Worm (Caenorhabditis elegans) whole organism, L1 larva: ENCODE measurements around the gene osm-10.
"Not testable (repeated sequence)": the region's sequence is repeated elsewhere in the genome, so short reads cannot be mapped to it uniquely, and the experiment has no call there.

Source experiments
- C16A3.4 ChIP-seq: fragments of 150-350 bp; optimal IDR thresholded peaks from 2 replicates; lab custom pipeline; 2014; ENCODE audit warnings: missing biosample characterization, missing genetic modification characterization
- F16B12.6 ChIP-seq: fragments of 150-350 bp; optimal IDR thresholded peaks from 2 replicates; lab custom pipeline; 2014; ENCODE audit warnings: missing biosample characterization, missing genetic modification characterization
- Y116A8C.19 ChIP-seq: sonication (generic microtip); optimal IDR thresholded peaks from 2 replicates; lab custom pipeline; 2016; ENCODE audit warnings: missing compliant biosample characterization, missing genetic modification characterization, borderline replicate concordance
- aha-1 ChIP-seq: fragments of 150-350 bp; optimal IDR thresholded peaks from 2 replicates; lab custom pipeline; 2014; ENCODE audit warnings: missing biosample characterization, missing genetic modification characterization
- alr-1 ChIP-seq: fragments of 200-800 bp; sonication (Bioruptor generic); optimal IDR thresholded peaks from 2 replicates; lab custom pipeline; 2018; ENCODE audit warnings: borderline replicate concordance, mild to moderate bottlenecking, missing genetic modification characterization, missing compliant biosample characterization
- ceh-63 ChIP-seq: fragments of 200-800 bp; sonication (Bioruptor generic); optimal IDR thresholded peaks from 2 replicates; lab custom pipeline; 2018; ENCODE audit warnings: mild to moderate bottlenecking, missing genetic modification characterization, missing compliant biosample characterization
- ceh-90 ChIP-seq: sonication (generic microtip); optimal IDR thresholded peaks from 2 replicates; lab custom pipeline; 2016; ENCODE audit warnings: missing genetic modification characterization, missing compliant biosample characterization
- dpl-1 ChIP-seq, 3 experiments: fragments of 150-350 bp in 2 of 3; sonication (generic microtip) in 1 of 3; optimal IDR thresholded peaks; 2 replicates each; lab custom pipeline; 2014 to 2017; ENCODE audit warnings: missing biosample characterization in 3 of 3, missing genetic modification characterization in 3 of 3, missing genetic modification reagents in 3 of 3
- dsc-1 ChIP-seq: sonication (generic microtip); optimal IDR thresholded peaks from 2 replicates; lab custom pipeline; 2016; ENCODE audit warnings: mild to moderate bottlenecking, missing genetic modification characterization, missing compliant biosample characterization
- efl-1 ChIP-seq, 4 experiments: fragments of 150-350 bp; optimal IDR thresholded peaks in 3 of 4; peaks in 1 of 4; 1 replicate in 1 of 4; 2 replicates in 3 of 4; lab custom pipeline; 2014; ENCODE audit warnings: missing biosample characterization in 2 of 4, missing genetic modification characterization in 2 of 4, missing genetic modification reagents in 2 of 4
- efl-3 ChIP-seq: fragments of 200-800 bp; sonication (Bioruptor generic); optimal IDR thresholded peaks from 2 replicates; lab custom pipeline; 2018; ENCODE audit warnings: mild to moderate bottlenecking, missing genetic modification characterization, missing compliant biosample characterization
- egl-13 ChIP-seq: sonication (generic microtip); optimal IDR thresholded peaks from 2 replicates; lab custom pipeline; 2016; ENCODE audit warnings: missing genotype, missing genetic modification reagents, missing genetic modification characterization, missing compliant biosample characterization
- egl-27 ChIP-seq, 2 experiments: fragments of 150-350 bp in 1 of 2; sonication (generic microtip); optimal IDR thresholded peaks; 3 replicates each; lab custom pipeline; 2017 to 2018; ENCODE audit warnings: missing biosample characterization in 2 of 2, missing genetic modification characterization in 2 of 2, missing genetic modification reagents in 2 of 2
- elt-3 ChIP-seq, 6 experiments: fragments of 150-350 bp in 1 of 6; sonication (generic microtip); optimal IDR thresholded peaks; 2 replicates each; lab custom pipeline; 2017 to 2018; ENCODE audit warnings: missing biosample characterization in 6 of 6, missing genetic modification characterization in 6 of 6, inconsistent platforms in 1 of 6
- fkh-4 ChIP-seq: sonication (generic microtip); optimal IDR thresholded peaks from 2 replicates; lab custom pipeline; 2016; ENCODE audit warnings: missing compliant biosample characterization, missing genetic modification characterization, borderline replicate concordance
- fkh-8 ChIP-seq: sonication (generic microtip); optimal IDR thresholded peaks from 2 replicates; lab custom pipeline; 2016; ENCODE audit warnings: mild to moderate bottlenecking, missing genetic modification characterization, missing compliant biosample characterization
- hlh-4 ChIP-seq: sonication (generic microtip); optimal IDR thresholded peaks from 2 replicates; lab custom pipeline; 2016; ENCODE audit warnings: mild to moderate bottlenecking, missing genetic modification characterization, missing compliant biosample characterization
- hpl-2 ChIP-seq: fragments of 150-350 bp; optimal IDR thresholded peaks from 2 replicates; lab custom pipeline; 2014; ENCODE audit warnings: missing biosample characterization, missing genetic modification reagents, missing genetic modification characterization
- jun-1 ChIP-seq: fragments of 150-350 bp; optimal IDR thresholded peaks from 2 replicates; lab custom pipeline; 2014; ENCODE audit warnings: missing biosample characterization, missing genetic modification reagents, missing genetic modification characterization
- lin-13 ChIP-seq: fragments of 150-350 bp; optimal IDR thresholded peaks from 2 replicates; lab custom pipeline; 2014; ENCODE audit warnings: missing biosample characterization, missing genetic modification reagents, missing genetic modification characterization
- lin-35 ChIP-seq, 2 experiments: fragments of 150-350 bp; optimal IDR thresholded peaks; 2 replicates each; lab custom pipeline; 2014; ENCODE audit warnings: missing biosample characterization in 2 of 2, missing genetic modification characterization in 2 of 2, missing genetic modification reagents in 2 of 2
- mef-2 ChIP-seq: fragments of 150-350 bp; optimal IDR thresholded peaks from 2 replicates; lab custom pipeline; 2014; ENCODE audit warnings: missing biosample characterization, missing genetic modification characterization
- nhr-20 ChIP-seq: sonication (generic microtip); optimal IDR thresholded peaks from 2 replicates; lab custom pipeline; 2016; ENCODE audit warnings: mild to moderate bottlenecking, missing genetic modification characterization, missing compliant biosample characterization
- nhr-237 ChIP-seq: fragments of 150-350 bp; optimal IDR thresholded peaks from 2 replicates; lab custom pipeline; 2014; ENCODE audit warnings: missing biosample characterization, missing genetic modification characterization
- nhr-28 ChIP-seq: fragments of 150-350 bp; optimal IDR thresholded peaks from 2 replicates; lab custom pipeline; 2014; ENCODE audit warnings: missing biosample characterization, missing genetic modification characterization
- nhr-47 ChIP-seq: sonication (generic microtip); optimal IDR thresholded peaks from 2 replicates; lab custom pipeline; 2016; ENCODE audit warnings: mild to moderate bottlenecking, missing genetic modification characterization, moderate library complexity, missing compliant biosample characterization
- nhr-76 ChIP-seq: sonication (generic microtip); optimal IDR thresholded peaks from 2 replicates; lab custom pipeline; 2017; ENCODE audit warnings: missing biosample characterization, missing genetic modification characterization
- nhr-85 ChIP-seq: sonication (generic microtip); peaks from one replicate; lab custom pipeline; 2016; ENCODE audit warnings: missing genetic modification characterization, inconsistent platforms, missing compliant biosample characterization
- rnt-1 ChIP-seq: sonication (generic microtip); optimal IDR thresholded peaks from 2 replicates; lab custom pipeline; 2016; ENCODE audit warnings: mild to moderate bottlenecking, missing genetic modification characterization, moderate library complexity, missing compliant biosample characterization
- sup-37 ChIP-seq: fragments of 200-800 bp; sonication (Bioruptor generic); optimal IDR thresholded peaks from 2 replicates; lab custom pipeline; 2018; ENCODE audit warnings: mild to moderate bottlenecking, missing genetic modification characterization, missing compliant biosample characterization
- tbx-2 ChIP-seq: sonication (generic microtip); optimal IDR thresholded peaks from 2 replicates; lab custom pipeline; 2016; ENCODE audit warnings: missing genetic modification characterization, missing compliant biosample characterization
- unc-30 ChIP-seq: sonication (generic microtip); optimal IDR thresholded peaks from 2 replicates; lab custom pipeline; 2017; ENCODE audit warnings: missing biosample characterization, missing genetic modification characterization
- unc-62 ChIP-seq: fragments of 150-350 bp; optimal IDR thresholded peaks from 2 replicates; lab custom pipeline; 2014; ENCODE audit warnings: missing biosample characterization, missing genetic modification reagents, missing genetic modification characterization
- unc-86 ChIP-seq: sonication (generic microtip); optimal IDR thresholded peaks from 2 replicates; lab custom pipeline; 2016; ENCODE audit warnings: missing genetic modification characterization, missing compliant biosample characterization
- xbp-1 ChIP-seq: sonication (generic microtip); optimal IDR thresholded peaks from 2 replicates; lab custom pipeline; 2016; ENCODE audit warnings: missing genetic modification characterization, missing compliant biosample characterization
- zip-4 ChIP-seq: fragments of 200-800 bp; sonication (Bioruptor generic); optimal IDR thresholded peaks from 2 replicates; lab custom pipeline; 2018; ENCODE audit warnings: mild to moderate bottlenecking, missing genetic modification characterization, moderate library complexity, missing compliant biosample characterization
- ztf-11 ChIP-seq, 2 experiments: sonication (generic microtip); optimal IDR thresholded peaks; 2 replicates each; lab custom pipeline; 2016 to 2017; ENCODE audit warnings: missing genetic modification characterization in 2 of 2, missing biosample characterization in 1 of 2, missing compliant biosample characterization in 1 of 2
- ztf-4 ChIP-seq: fragments of 150-350 bp; optimal IDR thresholded peaks from 2 replicates; lab custom pipeline; 2014; ENCODE audit warnings: missing biosample characterization, missing genetic modification characterization

The osm-10 gene

DNA sequence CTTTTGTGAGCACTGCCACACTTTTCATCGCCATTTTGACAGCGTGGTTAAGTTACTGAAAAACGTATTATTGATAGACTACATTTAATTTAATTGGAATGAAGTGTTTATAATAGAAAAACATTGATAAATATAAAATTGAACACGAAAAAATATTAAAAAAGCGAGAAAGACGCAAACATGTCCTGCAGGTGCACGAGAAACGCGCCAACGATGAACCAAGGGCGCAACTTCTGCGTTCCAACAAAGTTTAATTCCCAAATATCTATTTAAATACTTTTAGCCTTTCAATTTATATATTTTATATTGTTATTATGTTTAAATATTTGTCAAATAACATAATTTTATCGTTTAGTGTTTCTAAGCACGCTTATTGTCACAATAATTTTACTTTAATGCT is 8.9 kb upstream of the osm-10 start, which contains the start of gene ndus-8 (continued):
- TF ChIP-seq mef-2 (tag; lab: Kevin White, UChicago) (no peak), egl-13 (peak; percentile 18), unc-86 (peak; percentile 56), ztf-4 (tag; lab: Kevin White, UChicago) (no peak), alr-1 (tag; lab: Kevin White, UChicago) (no peak), nhr-47 (tag; lab: Kevin White, UChicago) (peak; percentile 76), sup-37 (GFP tag; lab: Kevin White, UChicago) (no peak), hpl-2 (GFP tag; lab: Kevin White, UChicago) (peak; percentile 57), unc-62 (GFP tag; lab: Kevin White, UChicago) (no peak), nhr-237 (tag; lab: Kevin White, UChicago) (no peak), rnt-1 (tag; lab: Kevin White, UChicago) (peak; percentile 77), aha-1 (no peak), dpl-1 (GFP tag; optimal IDR thresholded peaks at IDR 0.05; lab: Kevin White, UChicago) (peak; percentile 60 to 79 (median 79)), unc-30 (tag; lab: Kevin White, UChicago) (no peak), fkh-8 (peak; percentile 18), C16A3.4 (tag; lab: Kevin White, UChicago) (peak; percentile 79), lin-35 (GFP tag; optimal IDR thresholded peaks at IDR 0.05; lab: Kevin White, UChicago) (peak; percentile 77 to 80), ceh-63 (no peak), hlh-4 (no peak), Y116A8C.19 (tag; lab: Kevin White, UChicago) (no peak), nhr-76 (tag; lab: Kevin White, UChicago) (no peak), F16B12.6 (tag; lab: Kevin White, UChicago) (peak; percentile 59), egl-27 (tag; optimal IDR thresholded peaks at IDR 0.05; lab: Kevin White, UChicago) (no peak), fkh-4 (tag; lab: Kevin White, UChicago) (no peak), ceh-90 (tag; lab: Kevin White, UChicago) (no peak), tbx-2 (tag; lab: Kevin White, UChicago) (peak; percentile 69), nhr-20 (tag; lab: Kevin White, UChicago) (peak; percentile 81), xbp-1 (tag; lab: Kevin White, UChicago) (peak; percentile 74), lin-13 (GFP tag; lab: Kevin White, UChicago) (peak; percentile 41), efl-3 (GFP tag; lab: Kevin White, UChicago) (no peak), nhr-85 (tag; lab: Kevin White, UChicago) (peak; percentile 68)

DNA sequence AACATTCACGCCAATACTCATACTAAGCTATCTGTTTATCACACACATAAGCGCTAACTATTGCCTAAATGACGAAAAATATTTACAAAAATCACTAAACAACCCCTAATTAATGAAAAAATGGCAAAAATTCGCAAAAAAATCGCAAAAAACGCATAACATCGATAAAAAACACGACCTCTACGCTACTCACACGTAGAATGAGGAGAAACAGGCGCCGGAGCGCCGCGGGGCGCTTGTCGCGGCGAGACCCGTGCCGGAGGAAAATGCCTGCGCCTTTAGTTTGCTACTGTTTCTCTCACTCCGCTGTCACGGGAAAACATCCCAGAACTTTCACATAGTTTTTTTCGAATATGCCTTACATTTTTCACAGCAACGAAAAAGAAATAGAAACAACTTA is 5.2 kb upstream of the osm-10 start:
- TF ChIP-seq efl-1 (optimal IDR thresholded peaks at IDR 0.05; lab: Kevin White, UChicago) = peak in 1 of 2 experiments; percentile 24
- TF ChIP-seq efl-1 (GFP tag; optimal IDR thresholded peaks at IDR 0.05 in 1 of 2; lab: Kevin White, UChicago) = not testable (repeated sequence)

DNA sequence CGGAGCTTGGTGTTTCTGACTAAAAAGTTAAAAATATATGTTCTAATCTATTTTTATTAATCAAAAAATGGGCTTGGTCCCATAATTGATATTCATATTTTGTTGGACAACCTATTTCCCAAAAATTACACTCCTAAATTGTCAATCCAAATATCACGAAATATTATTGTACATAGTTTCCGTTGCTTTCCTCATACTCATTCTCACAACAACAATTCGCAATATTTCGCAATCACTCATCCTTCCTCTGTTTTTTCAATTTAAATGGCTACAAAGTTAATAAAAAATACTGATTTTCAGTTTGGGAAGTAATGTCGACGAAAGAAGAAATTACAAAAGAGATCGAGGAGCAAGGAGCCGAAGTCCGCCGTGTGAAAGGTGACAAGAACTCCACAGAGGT is 4.4 kb upstream of the osm-10 start, which contains the start of gene pars-1:
Gene pars-1 (plus strand): TSS at position 301 of the 400 bp plus-strand sequence.
- no peak for TF ChIP-seq egl-13

DNA sequence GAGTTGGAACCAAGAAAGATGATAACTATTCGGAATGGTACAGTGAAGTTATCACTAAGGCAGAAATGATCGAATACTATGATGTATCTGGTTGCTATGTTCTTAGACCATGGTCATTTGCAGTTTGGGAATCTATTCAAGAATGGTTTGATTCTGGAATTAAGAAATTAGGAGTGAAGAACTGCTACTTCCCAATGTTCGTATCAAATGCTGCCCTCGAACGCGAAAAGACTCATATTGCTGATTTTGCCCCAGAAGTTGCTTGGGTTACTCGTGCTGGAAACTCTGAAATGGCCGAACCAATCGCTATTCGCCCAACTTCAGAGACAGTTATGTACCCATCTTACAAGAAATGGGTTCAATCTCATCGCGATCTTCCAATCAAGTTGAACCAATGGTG is 3.7 kb upstream of the osm-10 start:
- TF ChIP-seq sup-37 (GFP tag; lab: Kevin White, UChicago) = no peak
- TF ChIP-seq zip-4 (GFP tag; lab: Kevin White, UChicago) = no peak
- no peak for TF ChIP-seq unc-62 (GFP tag; lab: Kevin White, UChicago)
- no peak for TF ChIP-seq jun-1
- no peak for TF ChIP-seq ztf-11 (tag; optimal IDR thresholded peaks at IDR 0.05; lab: Kevin White, UChicago)
- TF ChIP-seq dsc-1 = no peak
- no peak for TF ChIP-seq F16B12.6 (tag; lab: Kevin White, UChicago)
- TF ChIP-seq nhr-28 = no peak
- TF ChIP-seq elt-3 (tag; optimal IDR thresholded peaks at IDR 0.05; lab: Kevin White, UChicago) = no peak
